Fruit fly (Drosophila melanogaster): ENCODE data around the gene CG43736.

Gene CG43736

DNA sequence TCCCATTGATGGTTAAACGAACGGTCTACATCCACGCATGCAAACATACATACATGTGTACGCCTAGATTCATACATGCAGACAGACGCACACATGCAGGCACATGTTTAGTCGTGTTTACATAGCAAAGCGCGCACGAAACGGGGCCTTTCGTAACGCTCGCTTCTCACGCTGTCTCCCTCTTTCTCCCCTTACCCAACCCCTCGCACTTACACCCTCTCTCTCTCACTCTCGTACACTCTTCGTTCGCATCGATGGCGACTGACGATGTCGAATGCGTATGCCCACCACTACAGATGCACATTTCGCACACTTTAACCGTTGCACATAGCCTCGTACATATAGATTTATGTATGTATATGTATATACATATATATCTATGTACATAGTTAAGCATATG is 2.4 kb downstream of the CG43736 start (continued):
- TF ChIP-seq CG12155 (GFP tag; optimal IDR thresholded peaks at IDR 0.05): no peak
- no peak for TF ChIP-seq zfh2 (GFP tag; optimal IDR thresholded peaks at IDR 0.05)
- TF ChIP-seq nerfin-1 (tag; optimal IDR thresholded peaks at IDR 0.05): peak; percentile 21
- no peak for TF ChIP-seq peb (GFP tag; IDR thresholded peaks at IDR 0.05)
- no peak for TF ChIP-seq odd (GFP tag; optimal IDR thresholded peaks at IDR 0.05)
- TF ChIP-seq HLH3B (GFP tag; IDR thresholded peaks at IDR 0.05): no peak
- TF ChIP-seq insv (GFP tag; optimal IDR thresholded peaks at IDR 0.05): no peak
- TF ChIP-seq da (GFP tag; optimal IDR thresholded peaks at IDR 0.05): no peak
- no peak for TF ChIP-seq zen2 (GFP tag; IDR thresholded peaks at IDR 0.05; ENCODE audit: partially characterized antibody)
- TF ChIP-seq CG8388 (GFP tag; optimal IDR thresholded peaks at IDR 0.05): no peak
- TF ChIP-seq CG13775 (GFP tag; optimal IDR thresholded peaks at IDR 0.05): no peak
- peak; percentile 65 for TF ChIP-seq abd-A (tag; optimal IDR thresholded peaks at IDR 0.05)
- TF ChIP-seq CG2712 (tag; optimal IDR thresholded peaks at IDR 0.05): no peak
- TF ChIP-seq sqz (GFP tag; optimal IDR thresholded peaks at IDR 0.05): peak; percentile 46
- TF ChIP-seq CG7839 (tag; optimal IDR thresholded peaks at IDR 0.05): no peak
- no peak for TF ChIP-seq CG9797 (GFP tag; optimal IDR thresholded peaks at IDR 0.05)
- TF ChIP-seq chm (GFP tag; IDR thresholded peaks at IDR 0.05): 0 out of 2 replicates have a peak, but pooled peaks have one; percentile 59
- TF ChIP-seq CG12104 (GFP tag; optimal IDR thresholded peaks at IDR 0.05): no peak
- no peak for TF ChIP-seq Hmx (GFP tag; optimal IDR thresholded peaks at IDR 0.05)
- peak; percentile 88; the same call in 2 of the 4 replicates for TF ChIP-seq chinmo (GFP tag; IDR thresholded peaks at IDR 0.05; ENCODE audit: partially characterized antibody)
- no peak for TF ChIP-seq Nf-YB (GFP tag; optimal IDR thresholded peaks at IDR 0.05)
- peak; percentile 16 to 26 for TF ChIP-seq Trl (optimal IDR thresholded peaks at IDR 0.05)
- no peak for TF ChIP-seq Trl (GFP tag; optimal IDR thresholded peaks at IDR 0.05)
- TF ChIP-seq CG18011 (GFP tag; optimal IDR thresholded peaks at IDR 0.05): no peak
- no peak for TF ChIP-seq CG9215 (GFP tag; IDR thresholded peaks at IDR 0.05)
- TF ChIP-seq CG10654 (GFP tag; optimal IDR thresholded peaks at IDR 0.05): no peak
- TF ChIP-seq ase (GFP tag; IDR thresholded peaks at IDR 0.05): no peak
- 0 out of 3 replicates have a peak, but pooled peaks have one; percentile 24 for TF ChIP-seq Opbp (GFP tag; IDR thresholded peaks at IDR 0.05; ENCODE audit: partially characterized antibody)
- peak; percentile 87 for TF ChIP-seq crol (GFP tag; IDR thresholded peaks at IDR 0.05)
- TF ChIP-seq cad (GFP tag; optimal IDR thresholded peaks at IDR 0.05): no peak
- TF ChIP-seq CG6689 (GFP tag; IDR thresholded peaks at IDR 0.05): no peak
- no peak for TF ChIP-seq Asciz (GFP tag; optimal IDR thresholded peaks at IDR 0.05)
- no peak for TF ChIP-seq CG17186 (GFP tag; optimal IDR thresholded peaks at IDR 0.05)
- no peak for TF ChIP-seq NC2α (GFP tag; optimal IDR thresholded peaks at IDR 0.05)
- TF ChIP-seq CG1792 (GFP tag; optimal IDR thresholded peaks at IDR 0.05): no peak
- TF ChIP-seq CG2199 (GFP tag; IDR thresholded peaks at IDR 0.05): 0 out of 3 replicates have a peak, but pooled peaks have one; percentile 61
- no peak for TF ChIP-seq CG11504 (tag; optimal IDR thresholded peaks at IDR 0.05)
- TF ChIP-seq scrt (GFP tag; optimal IDR thresholded peaks at IDR 0.05): no peak
- no peak for TF ChIP-seq CG11398 (GFP tag; optimal IDR thresholded peaks at IDR 0.05)
- TF ChIP-seq Taf1 (GFP tag; IDR thresholded peaks at IDR 0.05): no peak
- no peak for TF ChIP-seq aop (GFP tag; IDR thresholded peaks at IDR 0.05)
- TF ChIP-seq Optix (GFP tag; IDR thresholded peaks at IDR 0.05): no peak
- TF ChIP-seq klu (GFP tag; IDR thresholded peaks at IDR 0.05): no peak
- TF ChIP-seq fd96Cb (tag; optimal IDR thresholded peaks at IDR 0.05): no peak
- TF ChIP-seq CG6791 (GFP tag; IDR thresholded peaks at IDR 0.05; ENCODE audit: partially characterized antibody): 0 out of 3 replicates have a peak, but pooled peaks have one; percentile 31
- TF ChIP-seq Hr39 (optimal IDR thresholded peaks at IDR 0.05): no peak
- TF ChIP-seq Hmr (GFP tag; optimal IDR thresholded peaks at IDR 0.05): no peak
- no peak for TF ChIP-seq CG10431 (GFP tag; optimal IDR thresholded peaks at IDR 0.05)
- TF ChIP-seq nerfin-2 (GFP tag; IDR thresholded peaks at IDR 0.05; ENCODE audit: partially characterized antibody): no peak
- TF ChIP-seq usp (GFP tag; optimal IDR thresholded peaks at IDR 0.05): no peak
- peak; percentile 73 for TF ChIP-seq Adf1 (GFP tag; IDR thresholded peaks at IDR 0.05)
- TF ChIP-seq CG12071 (GFP tag; optimal IDR thresholded peaks at IDR 0.05): peak; percentile 36

Measured in whole organism, embryonic.